Fruit fly (Drosophila melanogaster): Measurements from ENCODE around the gene CG12093.

DNA sequence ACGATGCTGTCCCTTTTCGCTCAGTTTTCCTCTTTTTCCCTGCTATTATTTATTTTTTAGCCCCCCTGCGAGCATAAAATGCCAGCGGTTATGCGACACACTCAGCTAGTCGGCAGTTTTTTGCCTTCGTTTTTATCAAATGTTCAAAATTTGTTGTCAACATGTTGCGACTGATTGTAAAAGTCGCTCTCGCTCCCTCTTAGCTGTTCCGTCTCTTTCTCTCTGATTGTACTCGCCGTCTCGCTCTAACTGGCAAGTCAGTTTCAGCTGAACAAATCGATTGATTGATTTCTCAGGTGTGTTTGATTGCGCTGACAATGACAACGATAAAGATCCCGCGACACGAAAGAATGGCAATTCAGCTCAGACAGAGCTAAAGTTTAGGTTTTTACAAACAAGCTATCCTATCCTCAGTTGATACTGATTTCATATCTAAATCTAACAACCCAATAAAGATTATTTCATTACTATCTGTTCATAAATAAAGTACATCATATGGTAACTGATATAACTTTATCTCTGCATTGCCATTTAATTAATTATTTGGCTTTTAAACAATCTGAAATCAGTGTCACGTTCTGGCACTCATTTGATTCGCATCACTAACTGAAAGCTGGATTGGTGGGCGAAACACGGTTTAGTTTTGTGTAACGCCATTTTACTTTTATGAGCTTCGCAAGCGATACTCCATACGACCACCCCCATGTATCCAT is 28.0 kb downstream of the CG12093 start:
- TF ChIP-seq Myc (optimal IDR thresholded peaks at IDR 0.05) (no peak), Hr78 (GFP tag; optimal IDR thresholded peaks at IDR 0.05) (no peak), psq (GFP tag; optimal IDR thresholded peaks at IDR 0.05) (no peak), Dfd (GFP tag; optimal IDR thresholded peaks at IDR 0.05) (no peak), br (GFP tag; optimal IDR thresholded peaks at IDR 0.05) (no peak), tai (GFP tag; optimal IDR thresholded peaks at IDR 0.05) (no peak), Rel (GFP tag; optimal IDR thresholded peaks at IDR 0.05) (no peak), Rel (tag; optimal IDR thresholded peaks at IDR 0.05) (no peak), CG32264 (GFP tag; optimal IDR thresholded peaks at IDR 0.05) (no peak), lola (GFP tag; optimal IDR thresholded peaks at IDR 0.05) (no peak), OdsH (GFP tag; optimal IDR thresholded peaks at IDR 0.05) (no peak)
